Fruit fly (Drosophila melanogaster) whole organism, embryonic: ENCODE measurements around the gene Sec23.

Experiments used
- Antp ChIP-seq: fragments of 200-800 bp; sonication (Bioruptor generic); optimal IDR thresholded peaks from 3 replicates; lab custom pipeline; 2016; ENCODE audit warnings: missing biosample characterization, missing genetic modification characterization
- Atf6 ChIP-seq: fragments of 200-800 bp; sonication (Bioruptor generic); IDR thresholded peaks from 2 replicates; pipeline ENCODE4 v1.3.6; 2022; ENCODE audit warnings: missing biosample characterization, missing genetic modification characterization
- CG10366 ChIP-seq: fragments of 200-800 bp; sonication (Bioruptor generic); IDR thresholded peaks from 2 replicates; pipeline ENCODE4 v1.3.6; 2022; ENCODE audit warnings: missing biosample characterization, missing genetic modification characterization
- CG10431 ChIP-seq: fragments of 200-800 bp; sonication (Bioruptor generic); optimal IDR thresholded peaks from 3 replicates; lab custom pipeline; 2018; ENCODE audit warnings: missing biosample characterization, mild to moderate bottlenecking, missing genetic modification characterization
- CG11504 ChIP-seq: fragments of 200-800 bp; sonication (Bioruptor generic); optimal IDR thresholded peaks from 3 replicates; lab custom pipeline; 2019; ENCODE audit warnings: missing biosample characterization, mild to moderate bottlenecking, missing genetic modification characterization, moderate library complexity
- CG11723 ChIP-seq: fragments of 200-800 bp; sonication (Bioruptor generic); optimal IDR thresholded peaks from 2 replicates; lab custom pipeline; 2017; ENCODE audit warnings: missing biosample characterization, mild to moderate bottlenecking, missing genetic modification characterization
- CG12155 ChIP-seq: fragments of 200-800 bp; sonication (Bioruptor generic); optimal IDR thresholded peaks from 3 replicates; lab custom pipeline; 2016; ENCODE audit warnings: missing biosample characterization, missing genetic modification characterization
- CG14965 ChIP-seq: fragments of 200-800 bp; sonication (Bioruptor generic); optimal IDR thresholded peaks from 2 replicates; lab custom pipeline; 2016; ENCODE audit warnings: missing biosample characterization, missing genetic modification characterization, borderline replicate concordance
- CG16813 ChIP-seq: fragments of 200-800 bp; sonication (Bioruptor generic); IDR thresholded peaks from 3 replicates; pipeline ENCODE4 v1.3.6; 2022; ENCODE audit warnings: missing biosample characterization, missing genetic modification characterization; ENCODE audit not compliant: partially characterized antibody
- CG18599 ChIP-seq: fragments of 200-800 bp; sonication (Bioruptor generic); optimal IDR thresholded peaks from 3 replicates; lab custom pipeline; 2017; ENCODE audit warnings: missing biosample characterization, missing genetic modification characterization, mild to moderate bottlenecking, moderate library complexity, missing genetic modification reagents
- CG18619 ChIP-seq: fragments of 200-800 bp; sonication (Bioruptor generic); optimal IDR thresholded peaks from 3 replicates; lab custom pipeline; 2017; ENCODE audit warnings: missing biosample characterization, mild to moderate bottlenecking, missing genetic modification characterization
- CG4360 ChIP-seq: fragments of 200-800 bp; sonication (Bioruptor generic); IDR thresholded peaks from 2 replicates; pipeline ENCODE4 v1.3.6; 2022; ENCODE audit warnings: missing biosample characterization, missing genetic modification characterization
- CG7963 ChIP-seq: fragments of 200-800 bp; sonication (Bioruptor generic); IDR thresholded peaks from 3 replicates; pipeline ENCODE4 v1.3.6; 2022; ENCODE audit warnings: missing biosample characterization, missing genetic modification characterization; ENCODE audit not compliant: partially characterized antibody
- CG7987 ChIP-seq: fragments of 200-800 bp; sonication (Bioruptor generic); optimal IDR thresholded peaks from 2 replicates; lab custom pipeline; 2018; ENCODE audit warnings: missing biosample characterization, mild to moderate bottlenecking, missing genetic modification characterization, moderate library complexity
- CG9609 ChIP-seq: fragments of 200-800 bp; sonication (Bioruptor generic); optimal IDR thresholded peaks from 3 replicates; lab custom pipeline; 2016; ENCODE audit warnings: missing biosample characterization, missing genetic modification characterization
- D ChIP-seq, 2 experiments: fragments of 200-800 bp in 1 of 2; fragments of >200 bp in 1 of 2; sonication (Bioruptor generic) in 1 of 2; optimal IDR thresholded peaks; 2 replicates in 1 of 2; 3 replicates in 1 of 2; lab custom pipeline; 2017; ENCODE audit warnings: mild to moderate bottlenecking in 1 of 2, missing biosample characterization in 1 of 2, missing genetic modification characterization in 1 of 2, missing genetic modification reagents in 1 of 2
- Dp ChIP-seq: fragments of 200-800 bp; sonication (Bioruptor generic); optimal IDR thresholded peaks from 2 replicates; lab custom pipeline; 2018; ENCODE audit warnings: missing biosample characterization, mild to moderate bottlenecking, missing genetic modification characterization, moderate library complexity
- Drgx ChIP-seq: fragments of 200-800 bp; sonication (Bioruptor generic); IDR thresholded peaks from 2 replicates; pipeline ENCODE4 v1.3.6; 2022; ENCODE audit warnings: missing biosample characterization, missing genetic modification characterization
- ERR ChIP-seq: fragments of 200-800 bp; sonication (Bioruptor generic); optimal IDR thresholded peaks from 2 replicates; lab custom pipeline; 2016; ENCODE audit warnings: missing biosample characterization, missing genetic modification characterization
- Ets65A ChIP-seq: fragments of 200-800 bp; sonication (Bioruptor generic); peaks from one replicate; lab custom pipeline; 2016; ENCODE audit warnings: missing biosample characterization, missing genetic modification characterization
- HLHmδ ChIP-seq: fragments of 200-800 bp; sonication (Bioruptor generic); optimal IDR thresholded peaks from 2 replicates; lab custom pipeline; 2018; ENCODE audit warnings: missing biosample characterization, mild to moderate bottlenecking, missing genetic modification characterization, moderate library complexity
- NC2β ChIP-seq: fragments of 200-800 bp; sonication (Bioruptor generic); optimal IDR thresholded peaks from 2 replicates; lab custom pipeline; 2016; ENCODE audit warnings: missing biosample characterization, missing genetic modification characterization
- Nf-YB ChIP-seq: fragments of 200-800 bp; sonication (Bioruptor generic); optimal IDR thresholded peaks from 3 replicates; lab custom pipeline; 2019; ENCODE audit warnings: missing biosample characterization, mild to moderate bottlenecking, missing genetic modification characterization, moderate library complexity
- NfI ChIP-seq: fragments of 200-800 bp; sonication (Bioruptor generic); optimal IDR thresholded peaks from 3 replicates; lab custom pipeline; 2018; ENCODE audit warnings: missing biosample characterization, mild to moderate bottlenecking, missing genetic modification characterization, moderate library complexity
- Optix ChIP-seq: fragments of 200-800 bp; sonication (Bioruptor generic); IDR thresholded peaks from 3 replicates; pipeline ENCODE4 v1.3.6; 2022; ENCODE audit warnings: missing biosample characterization, missing genetic modification characterization
- PHDP ChIP-seq: fragments of 200-800 bp; sonication (Bioruptor generic); optimal IDR thresholded peaks from 3 replicates; lab custom pipeline; 2018; ENCODE audit warnings: missing biosample characterization, mild to moderate bottlenecking, missing genetic modification characterization, moderate library complexity
- Rx ChIP-seq: fragments of 200-800 bp; sonication (Bioruptor generic); IDR thresholded peaks from 2 replicates; pipeline ENCODE4 v1.3.6; 2022; ENCODE audit warnings: missing biosample characterization, missing genetic modification characterization
- Six4 ChIP-seq: fragments of 200-800 bp; sonication (Bioruptor generic); optimal IDR thresholded peaks from 2 replicates; lab custom pipeline; 2016; ENCODE audit warnings: missing biosample characterization, missing genetic modification characterization
- al ChIP-seq: fragments of 200-800 bp; sonication (Bioruptor generic); IDR thresholded peaks from 2 replicates; pipeline ENCODE4 v1.3.6; 2022; ENCODE audit warnings: missing biosample characterization, missing genetic modification characterization
- fru ChIP-seq: fragments of >200 bp; optimal IDR thresholded peaks from 2 replicates; lab custom pipeline; 2017
- ftz-f1 ChIP-seq: fragments of 200-800 bp; sonication (Bioruptor generic); optimal IDR thresholded peaks from 2 replicates; lab custom pipeline; 2016; ENCODE audit warnings: missing biosample characterization, missing genetic modification characterization
- kah ChIP-seq: fragments of 200-800 bp; sonication (Bioruptor generic); optimal IDR thresholded peaks from 2 replicates; lab custom pipeline; 2018; ENCODE audit warnings: missing biosample characterization, mild to moderate bottlenecking, missing genetic modification characterization
- kay ChIP-seq: fragments of 200-800 bp; sonication (Bioruptor generic); optimal IDR thresholded peaks from 2 replicates; lab custom pipeline; 2016; ENCODE audit warnings: missing biosample characterization, missing genetic modification characterization
- ken ChIP-seq: fragments of 200-800 bp; sonication (Bioruptor generic); IDR thresholded peaks from 3 replicates; pipeline ENCODE4 v1.3.6; 2022; ENCODE audit warnings: missing biosample characterization, missing genetic modification characterization
- nau ChIP-seq: fragments of 200-800 bp; sonication (Bioruptor generic); optimal IDR thresholded peaks from 3 replicates; lab custom pipeline; 2017; ENCODE audit warnings: missing biosample characterization, mild to moderate bottlenecking, missing genetic modification characterization, missing genetic modification reagents
- oc ChIP-seq: fragments of 200-800 bp; sonication (Bioruptor generic); optimal IDR thresholded peaks from 2 replicates; lab custom pipeline; 2018; ENCODE audit warnings: missing biosample characterization, mild to moderate bottlenecking, missing genetic modification characterization, moderate library complexity
- pita ChIP-seq: fragments of 200-800 bp; sonication (Bioruptor generic); optimal IDR thresholded peaks from 2 replicates; lab custom pipeline; 2017; ENCODE audit warnings: missing biosample characterization, mild to moderate bottlenecking, missing genetic modification characterization
- pum ChIP-seq: fragments of 200-800 bp; sonication (Bioruptor generic); optimal IDR thresholded peaks from 2 replicates; lab custom pipeline; 2016; ENCODE audit warnings: missing biosample characterization, missing genetic modification characterization
- shn ChIP-seq: fragments of 200-800 bp; sonication (Bioruptor generic); optimal IDR thresholded peaks from 3 replicates; lab custom pipeline; 2016; ENCODE audit warnings: missing biosample characterization, missing genetic modification characterization
- sna ChIP-seq: fragments of 200-800 bp; sonication (Bioruptor generic); IDR thresholded peaks from 2 replicates; pipeline ENCODE4 v1.3.6; 2022; ENCODE audit warnings: missing biosample characterization, missing genetic modification characterization; ENCODE audit not compliant: partially characterized antibody
- sug ChIP-seq: fragments of 200-800 bp; optimal IDR thresholded peaks from 2 replicates; lab custom pipeline; 2019; ENCODE audit warnings: missing biosample characterization, mild to moderate bottlenecking, missing genetic modification characterization, moderate library complexity
- tio ChIP-seq: fragments of 200-800 bp; sonication (Bioruptor generic); optimal IDR thresholded peaks from 2 replicates; lab custom pipeline; 2017; ENCODE audit warnings: missing biosample characterization, missing genetic modification characterization, inconsistent platforms
- tll ChIP-seq, 2 experiments: fragments of 200-800 bp in 1 of 2; fragments of >200 bp in 1 of 2; sonication (Bioruptor generic) in 1 of 2; optimal IDR thresholded peaks; 2 replicates each; lab custom pipeline; 2017 to 2019; ENCODE audit warnings: missing biosample characterization in 2 of 2, missing genetic modification characterization in 2 of 2, mild to moderate bottlenecking in 1 of 2, moderate library complexity in 1 of 2
- toy ChIP-seq: fragments of 200-800 bp; sonication (Bioruptor generic); IDR thresholded peaks from 2 replicates; pipeline ENCODE4 v1.3.6; 2022; ENCODE audit warnings: missing biosample characterization, missing genetic modification characterization
- unpg ChIP-seq: fragments of 200-800 bp; sonication (Bioruptor generic); optimal IDR thresholded peaks from 3 replicates; lab custom pipeline; 2018; ENCODE audit warnings: missing biosample characterization, mild to moderate bottlenecking, missing genetic modification characterization, moderate library complexity
- usp ChIP-seq: fragments of >200 bp; optimal IDR thresholded peaks from 2 replicates; lab custom pipeline; 2017; ENCODE audit warnings: missing biosample characterization, missing genetic modification characterization
- vfl ChIP-seq: fragments of 200-800 bp; sonication (Bioruptor generic); optimal IDR thresholded peaks from 2 replicates; lab custom pipeline; 2016; ENCODE audit warnings: missing biosample characterization, missing genetic modification characterization
- zen ChIP-seq: fragments of 200-800 bp; sonication (Bioruptor generic); optimal IDR thresholded peaks from 3 replicates; lab custom pipeline; 2018; ENCODE audit warnings: missing biosample characterization, mild to moderate bottlenecking, missing genetic modification characterization, moderate library complexity

Sec23 gene

dm6 chr3R:5668928-5669739, 20.3 kb downstream of the Sec23 start, which contains the start of the genes Xe7 and Atg17 (continued):
- peak; percentile 87 for TF ChIP-seq PHDP (tag; lab: Kevin White, UChicago)
- TF ChIP-seq CG12155, result peak; percentile 93
- peak; percentile 99 for TF ChIP-seq Ets65A (GFP tag; lab: Kevin White, UChicago)
- peak; percentile 87 for TF ChIP-seq CG11723 (GFP tag; lab: Kevin White, UChicago)
- TF ChIP-seq nau (GFP tag; lab: Kevin White, UChicago), result peak; percentile 44
- TF ChIP-seq Antp, result peak; percentile 93
- TF ChIP-seq fru (lab: Kevin White, UChicago), result no peak
- TF ChIP-seq CG10366 (GFP tag; lab: Robert Waterston, UW), result peak; percentile 91
- TF ChIP-seq sug (tag; lab: Kevin White, UChicago), result peak; percentile 95
- TF ChIP-seq Six4 (GFP tag; lab: Kevin White, UChicago), result peak; percentile 85
- TF ChIP-seq Optix (GFP tag; lab: Robert Waterston, UW), result peak; percentile 81
- peak; percentile 93 for TF ChIP-seq al (GFP tag; lab: Robert Waterston, UW)
- no peak for TF ChIP-seq usp (GFP tag; lab: Kevin White, UChicago)
- peak; percentile 90 for TF ChIP-seq CG11504 (tag; lab: Kevin White, UChicago)
- peak; percentile 89 for TF ChIP-seq CG18599 (GFP tag; lab: Kevin White, UChicago)
- TF ChIP-seq tll (GFP tag; optimal IDR thresholded peaks at IDR 0.05; lab: Kevin White, UChicago), result peak; percentile 48
- peak; percentile 92 for TF ChIP-seq CG18619
- peak; percentile 85 for TF ChIP-seq Atf6 (GFP tag; lab: Robert Waterston, UW)
- TF ChIP-seq vfl, result peak; percentile 91
- peak; percentile 95 for TF ChIP-seq tio (GFP tag; lab: Kevin White, UChicago)
- peak; percentile 95 for TF ChIP-seq NfI (GFP tag; lab: Kevin White, UChicago)
- TF ChIP-seq D (optimal IDR thresholded peaks at IDR 0.05; lab: Kevin White, UChicago), result no peak
- TF ChIP-seq D (GFP tag; optimal IDR thresholded peaks at IDR 0.05; lab: Kevin White, UChicago), result peak; percentile 80
- peak; percentile 79 for TF ChIP-seq Rx (GFP tag; lab: Robert Waterston, UW)
- peak; percentile 65; the same call in 2 of the 3 replicates for TF ChIP-seq CG16813
- TF ChIP-seq CG10431, result peak; percentile 18
- peak; percentile 68 for TF ChIP-seq ftz-f1 (GFP tag; lab: Kevin White, UChicago)
- peak; percentile 90 for TF ChIP-seq unpg (GFP tag; lab: Kevin White, UChicago)
- peak; percentile 76 for TF ChIP-seq kay (GFP tag; lab: Kevin White, UChicago)
- peak; percentile 90 for TF ChIP-seq pum
- no peak for TF ChIP-seq CG7963 (GFP tag; lab: Robert Waterston, UW)
- no peak for TF ChIP-seq pita (GFP tag; lab: Kevin White, UChicago)
- peak; percentile 83 for TF ChIP-seq Drgx (GFP tag; lab: Robert Waterston, UW)
- no peak for TF ChIP-seq CG14965
- TF ChIP-seq HLHmδ (GFP tag; lab: Kevin White, UChicago), result no peak
- no peak for TF ChIP-seq oc (tag; lab: Kevin White, UChicago)
- peak; percentile 89 for TF ChIP-seq CG9609
- TF ChIP-seq NC2β (GFP tag; lab: Kevin White, UChicago), result peak; percentile 80
- no peak for TF ChIP-seq CG4360 (GFP tag; lab: Robert Waterston, UW)
- TF ChIP-seq ken (GFP tag; lab: Robert Waterston, UW), result peak; percentile 92
- peak; percentile 13 for TF ChIP-seq Dp (GFP tag; lab: Kevin White, UChicago)
- peak; percentile 61 for TF ChIP-seq kah
- peak; percentile 69 for TF ChIP-seq Nf-YB (GFP tag; lab: Kevin White, UChicago)
- TF ChIP-seq zen, result peak; percentile 83
- 0 out of 2 replicates have a peak, but pooled peaks have one; percentile 35 for TF ChIP-seq sna (GFP tag; lab: Robert Waterston, UW)
- peak; percentile 80 for TF ChIP-seq toy
- peak; percentile 82 for TF ChIP-seq shn (GFP tag; lab: Kevin White, UChicago)
- TF ChIP-seq ERR (GFP tag; lab: Kevin White, UChicago), result peak; percentile 35
- TF ChIP-seq CG7987 (GFP tag; lab: Kevin White, UChicago), result peak; percentile 62
